Fruit fly (Drosophila melanogaster) whole organism, wandering third instar larva: Measurements from ENCODE around the gene kkv.

Experiments used
- Abd-B ChIP-seq: fragments of >200 bp; optimal IDR thresholded peaks from 2 replicates; lab custom pipeline; 2017; ENCODE audit warnings: missing biosample characterization, missing genetic modification characterization
- CG32264 ChIP-seq: fragments of 200-800 bp; sonication (Bioruptor generic); optimal IDR thresholded peaks from 2 replicates; lab custom pipeline; 2016; ENCODE audit warnings: missing biosample characterization, missing genetic modification characterization
- CG9705 ChIP-seq: fragments of 200-800 bp; sonication (Bioruptor generic); optimal IDR thresholded peaks from 2 replicates; lab custom pipeline; 2018; ENCODE audit warnings: missing biosample characterization, mild to moderate bottlenecking, missing genetic modification characterization
- CrebA ChIP-seq: fragments of 200-800 bp; sonication (Bioruptor generic); optimal IDR thresholded peaks from 2 replicates; lab custom pipeline; 2016; ENCODE audit warnings: missing biosample characterization, mild to moderate bottlenecking, missing genetic modification characterization, borderline replicate concordance
- Dfd ChIP-seq: fragments of >200 bp; optimal IDR thresholded peaks from 2 replicates; lab custom pipeline; 2017; ENCODE audit warnings: missing biosample characterization, missing genetic modification characterization
- Dif ChIP-seq: fragments of 200-275, 200-300 bp; sonication (Bioruptor generic); optimal IDR thresholded peaks from 2 replicates; lab custom pipeline; 2018; ENCODE audit warnings: missing biosample characterization, missing genetic modification characterization; ENCODE audit not compliant: partially characterized antibody
- GATAd ChIP-seq: sonication (Bioruptor generic); optimal IDR thresholded peaks from 2 replicates; lab custom pipeline; 2016; ENCODE audit warnings: missing biosample characterization, missing genetic modification characterization
- HLH106 ChIP-seq: fragments of 200-800 bp; optimal IDR thresholded peaks from 3 replicates; lab custom pipeline; 2019; ENCODE audit warnings: missing biosample characterization, mild to moderate bottlenecking, missing genetic modification characterization, moderate library complexity
- Hnf4 ChIP-seq: fragments of 200-800 bp; sonication (Bioruptor generic); optimal IDR thresholded peaks from 2 replicates; lab custom pipeline; 2016; ENCODE audit warnings: missing biosample characterization, mild to moderate bottlenecking, missing genetic modification characterization
- Hr78 ChIP-seq: fragments of >200 bp; optimal IDR thresholded peaks from 2 replicates; lab custom pipeline; 2017; ENCODE audit warnings: missing biosample characterization, missing genetic modification characterization
- Hr83 ChIP-seq: fragments of 200-300 bp; sonication (Bioruptor generic); optimal IDR thresholded peaks from 2 replicates; lab custom pipeline; 2016; ENCODE audit warnings: missing biosample characterization, mild to moderate bottlenecking, missing genetic modification characterization, moderate library complexity; ENCODE audit not compliant: poor library complexity, severe bottlenecking
- Jra ChIP-seq: sonication (Bioruptor generic); optimal IDR thresholded peaks from 2 replicates; lab custom pipeline; 2016; ENCODE audit warnings: missing biosample characterization, missing genetic modification characterization
- Mio ChIP-seq: sonication (Bioruptor generic); optimal IDR thresholded peaks from 2 replicates; lab custom pipeline; 2016; ENCODE audit warnings: missing biosample characterization, missing genetic modification characterization
- N ChIP-seq: fragments of >200 bp; optimal IDR thresholded peaks from 2 replicates; lab custom pipeline; 2018; ENCODE audit warnings: missing biosample characterization, missing external identifiers, missing genetic modification characterization
- OdsH ChIP-seq: fragments of 200-800 bp; sonication (Bioruptor generic); optimal IDR thresholded peaks from 2 replicates; lab custom pipeline; 2016; ENCODE audit warnings: missing biosample characterization, mild to moderate bottlenecking, missing genetic modification characterization
- Rel ChIP-seq, 2 experiments: fragments of 200-800 bp; sonication (Bioruptor generic) in 1 of 2; optimal IDR thresholded peaks; 2 replicates in 1 of 2; 3 replicates in 1 of 2; lab custom pipeline; 2016 to 2019; ENCODE audit warnings: mild to moderate bottlenecking in 2 of 2, missing biosample characterization in 2 of 2, missing genetic modification characterization in 2 of 2, moderate library complexity in 1 of 2
- Sp1 ChIP-seq: fragments of 200-800 bp; sonication (Bioruptor generic); optimal IDR thresholded peaks from 3 replicates; lab custom pipeline; 2019; ENCODE audit warnings: missing biosample characterization, mild to moderate bottlenecking, missing genetic modification characterization, moderate library complexity
- Vsx2 ChIP-seq: fragments of 200-300, 225-300 bp; sonication (Bioruptor generic); optimal IDR thresholded peaks from 2 replicates; lab custom pipeline; 2018; ENCODE audit warnings: missing biosample characterization, missing genetic modification characterization; ENCODE audit not compliant: partially characterized antibody
- br ChIP-seq: fragments of 200-800 bp; sonication (Bioruptor generic); optimal IDR thresholded peaks from 2 replicates; lab custom pipeline; 2016; ENCODE audit warnings: missing biosample characterization, missing genetic modification characterization
- brk ChIP-seq: fragments of 200-800 bp; sonication (Bioruptor generic); optimal IDR thresholded peaks from 2 replicates; lab custom pipeline; 2016; ENCODE audit warnings: missing biosample characterization, mild to moderate bottlenecking, missing genetic modification characterization
- dl ChIP-seq, 2 experiments: fragments of 175-275, 200-275 bp in 1 of 2; fragments of 200-275 bp in 1 of 2; sonication (Bioruptor generic); optimal IDR thresholded peaks; lab custom pipeline; 2018; ENCODE audit warnings: mild to moderate bottlenecking in 2 of 2, missing biosample characterization in 2 of 2, missing genetic modification characterization in 2 of 2, moderate library complexity in 2 of 2; ENCODE audit not compliant: partially characterized antibody in 2 of 2, insufficient read depth in 1 of 2
- dmrt93B ChIP-seq: fragments of 200-800 bp; sonication (Bioruptor generic); optimal IDR thresholded peaks from 2 replicates; lab custom pipeline; 2018; ENCODE audit warnings: missing biosample characterization, mild to moderate bottlenecking, missing genetic modification characterization
- dsf ChIP-seq: sonication (Bioruptor generic); optimal IDR thresholded peaks from 2 replicates; lab custom pipeline; 2016; ENCODE audit warnings: missing biosample characterization, missing genetic modification characterization, borderline replicate concordance
- ey ChIP-seq: fragments of 200-800 bp; sonication (Bioruptor generic); optimal IDR thresholded peaks from 2 replicates; lab custom pipeline; 2016; ENCODE audit warnings: missing biosample characterization, missing genetic modification characterization
- foxo ChIP-seq, 2 experiments: fragments of 200-800 bp; sonication (Bioruptor generic); optimal IDR thresholded peaks; 2 replicates in 1 of 2; 3 replicates in 1 of 2; lab custom pipeline; 2016 to 2017; ENCODE audit warnings: missing biosample characterization in 2 of 2, missing genetic modification characterization in 2 of 2
- fru ChIP-seq: fragments of 200-800 bp; sonication (Bioruptor generic); optimal IDR thresholded peaks from 3 replicates; lab custom pipeline; 2016; ENCODE audit warnings: missing biosample characterization, mild to moderate bottlenecking, missing genetic modification characterization
- h ChIP-seq: fragments of 200-800 bp; sonication (Bioruptor generic); optimal IDR thresholded peaks from 3 replicates; lab custom pipeline; 2016; ENCODE audit warnings: missing biosample characterization, mild to moderate bottlenecking, missing genetic modification characterization
- jim ChIP-seq: fragments of 175-275, 200-325 bp; sonication (Bioruptor generic); optimal IDR thresholded peaks from 2 replicates; lab custom pipeline; 2016; ENCODE audit warnings: missing biosample characterization, mild to moderate bottlenecking, missing genetic modification characterization
- lola ChIP-seq: fragments of >200 bp; optimal IDR thresholded peaks from 2 replicates; lab custom pipeline; 2017; ENCODE audit warnings: missing biosample characterization, missing genetic modification characterization
- pan ChIP-seq: fragments of >200 bp; optimal IDR thresholded peaks from 2 replicates; lab custom pipeline; 2017
- psq ChIP-seq: fragments of 200-800 bp; sonication (Bioruptor generic); optimal IDR thresholded peaks from 3 replicates; lab custom pipeline; 2017; ENCODE audit warnings: missing biosample characterization, mild to moderate bottlenecking, missing genetic modification characterization, moderate library complexity
- rgr ChIP-seq: fragments of 200-800 bp; sonication (Bioruptor generic); optimal IDR thresholded peaks from 3 replicates; lab custom pipeline; 2016; ENCODE audit warnings: missing biosample characterization, mild to moderate bottlenecking, missing genetic modification characterization
- sage ChIP-seq: fragments of 200-800 bp; sonication (Bioruptor generic); optimal IDR thresholded peaks from 2 replicates; lab custom pipeline; 2016; ENCODE audit warnings: missing biosample characterization, mild to moderate bottlenecking, missing genetic modification characterization
- sv ChIP-seq: fragments of 200-800 bp; sonication (Bioruptor generic); optimal IDR thresholded peaks from 3 replicates; lab custom pipeline; 2016; ENCODE audit warnings: missing biosample characterization, missing genetic modification characterization
- tai ChIP-seq: sonication (Bioruptor generic); optimal IDR thresholded peaks from 2 replicates; lab custom pipeline; 2016; ENCODE audit warnings: missing biosample characterization, missing genetic modification characterization
- usp ChIP-seq: fragments of >200 bp; optimal IDR thresholded peaks from 2 replicates; lab custom pipeline; 2017; ENCODE audit warnings: missing biosample characterization, missing genetic modification characterization
- woc ChIP-seq: sonication (Bioruptor generic); optimal IDR thresholded peaks from 2 replicates; lab custom pipeline; 2016; ENCODE audit warnings: missing biosample characterization, mild to moderate bottlenecking, missing genetic modification characterization

The kkv gene

DNA sequence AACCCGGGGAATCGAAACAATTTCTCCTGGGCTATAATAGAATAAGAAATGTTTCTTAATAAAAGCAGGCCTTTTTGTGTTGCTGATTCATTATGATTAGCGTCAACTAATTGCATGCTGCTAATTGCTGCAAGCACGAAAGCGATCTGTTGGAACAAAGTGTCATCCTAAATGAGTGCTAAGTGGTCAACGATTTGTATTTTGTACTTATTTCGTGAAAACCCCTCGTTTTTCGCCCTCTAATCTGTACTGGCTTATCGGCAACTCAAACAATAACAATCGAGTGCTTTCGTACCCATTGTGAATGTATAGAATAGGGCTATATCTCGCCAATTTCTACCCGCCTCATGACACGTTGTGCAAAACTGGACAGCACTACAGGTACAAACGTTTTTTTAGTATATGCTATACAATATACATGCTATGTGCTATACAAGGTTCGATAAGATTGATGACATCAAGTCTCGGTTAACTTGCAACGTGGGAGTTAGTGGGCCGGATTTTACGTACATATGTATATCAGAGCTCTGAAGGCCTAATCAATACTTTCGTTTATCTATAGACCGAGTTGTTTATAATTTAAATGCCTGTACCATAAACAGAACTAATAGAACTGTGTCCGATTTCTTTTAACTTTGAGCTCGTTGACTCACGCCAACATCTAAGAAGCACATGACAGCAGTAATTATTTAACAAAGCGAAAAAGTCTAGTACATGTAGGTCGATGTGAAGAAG lies 28.0 kb downstream of the kkv start:
- TF ChIP-seq Hr78 (GFP tag; lab: Kevin White, UChicago), result no peak
- TF ChIP-seq Rel (GFP tag; optimal IDR thresholded peaks at IDR 0.05; lab: Kevin White, UChicago), result no peak
- TF ChIP-seq Rel (tag; optimal IDR thresholded peaks at IDR 0.05; lab: Kevin White, UChicago), result peak; percentile 86
- TF ChIP-seq Sp1 (GFP tag; lab: Kevin White, UChicago), result peak; percentile 10
- no peak for TF ChIP-seq tai (GFP tag; lab: Kevin White, UChicago)
- no peak for TF ChIP-seq jim
- TF ChIP-seq rgr (GFP tag; lab: Kevin White, UChicago), result peak; percentile 22
- TF ChIP-seq Dif (GFP tag; lab: Kevin White, UChicago), result no peak
- TF ChIP-seq h (GFP tag; lab: Kevin White, UChicago), result peak; percentile 7
- TF ChIP-seq psq, result no peak
- TF ChIP-seq OdsH (GFP tag; lab: Kevin White, UChicago), result peak; percentile 13

DNA sequence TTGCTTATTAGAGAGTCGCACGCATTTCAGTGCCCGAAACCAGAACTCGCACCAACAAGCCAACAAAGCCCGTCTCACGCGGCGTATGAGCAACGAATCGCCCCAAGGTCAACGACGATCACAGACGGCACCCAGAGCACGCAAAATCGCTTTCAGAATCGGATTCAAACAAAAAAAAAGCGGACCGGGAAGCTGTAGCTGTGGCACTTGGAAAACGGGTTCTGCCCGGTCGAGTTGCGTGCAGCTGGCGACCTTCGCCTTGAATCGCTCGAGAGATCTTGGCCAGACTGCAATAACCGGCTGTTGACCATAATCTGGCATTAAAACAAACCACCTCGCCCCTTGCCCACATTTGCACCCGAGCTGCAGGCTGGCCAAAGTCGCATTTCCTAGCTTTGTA lies 29.3 kb downstream of the kkv start:
- TF ChIP-seq dsf (GFP tag; lab: Kevin White, UChicago) (no peak), Vsx2 (GFP tag; lab: Kevin White, UChicago) (peak; percentile 73), CrebA (GFP tag; lab: Kevin White, UChicago) (no peak), Dif (GFP tag; lab: Kevin White, UChicago) (peak; percentile 73), psq (peak; percentile 12), Hnf4 (no peak), rgr (GFP tag; lab: Kevin White, UChicago) (peak; percentile 20), CG32264 (GFP tag; lab: Kevin White, UChicago) (no peak), Hr83 (GFP tag; lab: Kevin White, UChicago) (no peak)
- TF ChIP-seq, all 38 proteins: peak for 4

DNA sequence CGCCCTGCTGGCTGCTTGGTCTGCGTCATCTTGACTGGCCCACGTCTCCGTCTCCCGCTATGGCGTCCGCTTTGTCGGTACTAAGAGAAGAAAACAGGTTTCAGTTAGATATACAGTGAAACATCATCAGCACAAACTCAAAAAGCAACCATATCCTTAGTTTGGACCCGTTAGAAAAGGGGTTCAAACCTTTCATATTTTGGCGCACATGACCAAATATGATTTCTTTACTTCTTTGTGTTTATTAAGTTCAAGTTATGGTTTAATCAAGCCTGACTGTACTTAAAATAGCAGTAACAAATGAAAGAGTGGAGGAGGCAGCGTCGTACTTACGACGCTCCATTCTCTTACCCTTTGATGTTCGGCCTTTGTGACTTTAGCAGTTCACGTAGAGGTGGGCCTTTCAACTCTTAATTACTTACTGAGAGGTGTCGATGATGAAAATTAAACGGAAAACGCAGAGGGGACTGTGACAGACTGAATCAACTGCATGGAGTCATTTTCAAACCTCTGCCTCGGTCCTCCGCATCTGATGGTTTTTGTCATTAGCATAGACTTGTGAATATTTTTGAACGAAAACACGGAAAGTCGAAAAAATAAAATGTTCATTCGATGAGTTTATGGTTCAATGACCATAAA lies 30.9 kb downstream of the kkv start:
- no peak for TF ChIP-seq tai (GFP tag; lab: Kevin White, UChicago)
- TF ChIP-seq Mio (GFP tag; lab: Kevin White, UChicago), result peak; percentile 66
- TF ChIP-seq Hr78 (GFP tag; lab: Kevin White, UChicago), result no peak
- TF ChIP-seq dl (GFP tag; optimal IDR thresholded peaks at IDR 0.05; lab: Kevin White, UChicago; ENCODE audit: insufficient read depth in 1 of 2, partially characterized antibody in 2 of 2), result no peak
- TF ChIP-seq Dif (GFP tag; lab: Kevin White, UChicago), result no peak
- no peak for TF ChIP-seq Abd-B (GFP tag; lab: Kevin White, UChicago)
- no peak for TF ChIP-seq GATAd (GFP tag; lab: Kevin White, UChicago)
- TF ChIP-seq N (GFP tag; lab: Kevin White, UChicago), result no peak
- TF ChIP-seq Hr83 (GFP tag; lab: Kevin White, UChicago), result no peak
- TF ChIP-seq CrebA (GFP tag; lab: Kevin White, UChicago), result no peak
- peak; percentile 8 for TF ChIP-seq dsf (GFP tag; lab: Kevin White, UChicago)
- peak; percentile 94 for TF ChIP-seq woc (GFP tag; lab: Kevin White, UChicago)
- TF ChIP-seq jim, result no peak
- TF ChIP-seq Dfd, result no peak
- TF ChIP-seq pan (lab: Kevin White, UChicago), result no peak
- TF ChIP-seq OdsH (GFP tag; lab: Kevin White, UChicago), result peak; percentile 96
- TF ChIP-seq Vsx2 (GFP tag; lab: Kevin White, UChicago), result no peak
- TF ChIP-seq CG9705 (GFP tag; lab: Kevin White, UChicago), result peak; percentile 43
- TF ChIP-seq rgr (GFP tag; lab: Kevin White, UChicago), result peak; percentile 95
- TF ChIP-seq br, result peak; percentile 96
- peak; percentile 96 for TF ChIP-seq Hnf4
- no peak for TF ChIP-seq lola (GFP tag; lab: Kevin White, UChicago)
- peak; percentile 69 for TF ChIP-seq sv
- TF ChIP-seq CG32264 (GFP tag; lab: Kevin White, UChicago), result peak; percentile 93
- peak; percentile 88 for TF ChIP-seq sage (GFP tag; lab: Kevin White, UChicago)
- TF ChIP-seq foxo (GFP tag; optimal IDR thresholded peaks at IDR 0.05; lab: Kevin White, UChicago), result peak; percentile 45 to 96
- TF ChIP-seq HLH106 (tag; lab: Kevin White, UChicago), result peak; percentile 88
- TF ChIP-seq usp (GFP tag; lab: Kevin White, UChicago), result no peak
- TF ChIP-seq fru, result peak; percentile 94
- TF ChIP-seq h (GFP tag; lab: Kevin White, UChicago), result peak; percentile 97
- no peak for TF ChIP-seq brk (GFP tag; lab: Kevin White, UChicago)
- peak; percentile 86 for TF ChIP-seq psq
- TF ChIP-seq ey (GFP tag; lab: Kevin White, UChicago), result peak; percentile 96
- TF ChIP-seq Jra (GFP tag; lab: Kevin White, UChicago), result peak; percentile 83
- peak; percentile 86 for TF ChIP-seq Sp1 (GFP tag; lab: Kevin White, UChicago)
- TF ChIP-seq Rel (GFP tag; optimal IDR thresholded peaks at IDR 0.05; lab: Kevin White, UChicago), result peak; percentile 39
- TF ChIP-seq Rel (tag; optimal IDR thresholded peaks at IDR 0.05; lab: Kevin White, UChicago), result peak; percentile 23
- no peak for TF ChIP-seq dmrt93B (GFP tag; lab: Kevin White, UChicago)
- TF ChIP-seq, all 38 proteins: peak for 20
